Worm (Caenorhabditis elegans) whole organism, young adult: Measurements from ENCODE around the gene del-8.

Experiments used
- B0019.2 ChIP-seq: fragments of 200-800 bp; sonication (Bioruptor generic); conservative IDR thresholded peaks from 2 replicates; pipeline ENCODE4 v1.3.6; 2022; ENCODE audit warnings: missing genetic modification reagents, missing genetic modification characterization, missing compliant biosample characterization
- B0261.1 ChIP-seq: sonication (generic microtip); optimal IDR thresholded peaks from 2 replicates; lab custom pipeline; 2016; ENCODE audit warnings: mild to moderate bottlenecking, missing genetic modification characterization, moderate library complexity, missing compliant biosample characterization
- F37B4.10 ChIP-seq: fragments of 200-800 bp; sonication (Bioruptor generic); IDR thresholded peaks from 2 replicates; pipeline ENCODE4 v1.3.6; 2022; ENCODE audit warnings: missing genetic modification characterization, missing compliant biosample characterization
- K11D2.4 ChIP-seq: fragments of 200-800 bp; sonication (Bioruptor generic); IDR thresholded peaks from 2 replicates; pipeline ENCODE4 v1.3.6; 2022; ENCODE audit warnings: missing genetic modification reagents, missing genetic modification characterization, missing compliant biosample characterization
- K12H6.12 ChIP-seq: fragments of 200-800 bp; sonication (Bioruptor generic); optimal IDR thresholded peaks from 2 replicates; lab custom pipeline; 2018; ENCODE audit warnings: mild to moderate bottlenecking, missing genetic modification characterization, missing compliant biosample characterization
- Y53F4B.3 ChIP-seq: fragments of 200-800 bp; sonication (Bioruptor generic); IDR thresholded peaks from 2 replicates; pipeline ENCODE4 v1.3.6; 2022; ENCODE audit warnings: missing genetic modification reagents, missing genetic modification characterization, missing compliant biosample characterization
- Y79H2A.3 ChIP-seq: fragments of 200-800 bp; sonication (Bioruptor generic); conservative IDR thresholded peaks from 2 replicates; pipeline ENCODE4 v1.3.6; 2022; ENCODE audit warnings: missing genetic modification reagents, missing genetic modification characterization, missing compliant biosample characterization
- Y95B8A.8 ChIP-seq: fragments of 200-800 bp; sonication (Bioruptor generic); IDR thresholded peaks from 2 replicates; pipeline ENCODE4 v1.3.6; 2022; ENCODE audit warnings: missing genetic modification reagents, missing genetic modification characterization, missing compliant biosample characterization
- ZK185.1 ChIP-seq: sonication (generic microtip); optimal IDR thresholded peaks from 2 replicates; lab custom pipeline; 2016; ENCODE audit warnings: mild to moderate bottlenecking, missing genetic modification characterization, missing compliant biosample characterization; ENCODE audit not compliant: poor library complexity, severe bottlenecking
- ama-1 ChIP-seq, 3 experiments: fragments of 150-350 bp in 1 of 3; sonication (generic microtip) in 2 of 3; optimal IDR thresholded peaks; 2 replicates each; lab custom pipeline; 2014 to 2018; ENCODE audit warnings: missing biosample characterization in 2 of 3, missing genetic modification characterization in 2 of 3, missing genetic modification reagents in 2 of 3
- aptf-2 ChIP-seq: fragments of 200-800 bp; sonication (Bioruptor generic); conservative IDR thresholded peaks from 2 replicates; pipeline ENCODE4 v1.3.6; 2022; ENCODE audit warnings: missing genetic modification reagents, missing genetic modification characterization, missing compliant biosample characterization
- aptf-3 ChIP-seq: fragments of 200-800 bp; sonication (Bioruptor generic); IDR thresholded peaks from 2 replicates; pipeline ENCODE4 v1.3.6; 2022; ENCODE audit warnings: missing genetic modification characterization, missing compliant biosample characterization
- athp-1 ChIP-seq: sonication (generic microtip); optimal IDR thresholded peaks from 2 replicates; lab custom pipeline; 2017; ENCODE audit warnings: mild to moderate bottlenecking, missing genetic modification characterization, missing compliant biosample characterization
- cebp-1 ChIP-seq, 2 experiments: fragments of 200-800 bp in 1 of 2; sonication (Bioruptor generic) in 1 of 2; sonication (generic microtip) in 1 of 2; IDR thresholded peaks in 1 of 2; optimal IDR thresholded peaks in 1 of 2; 2 replicates each; pipeline versions ENCODE4 v1.3.6 to Lab custom; 2017 to 2022; ENCODE audit warnings: missing compliant biosample characterization in 2 of 2, missing genetic modification characterization in 2 of 2, mild to moderate bottlenecking in 1 of 2, missing genetic modification reagents in 1 of 2, moderate library complexity in 1 of 2
- ceh-100 ChIP-seq: fragments of 200-800 bp; sonication (Bioruptor generic); IDR thresholded peaks from 2 replicates; pipeline ENCODE4 v1.3.6; 2022; ENCODE audit warnings: missing genetic modification reagents, missing genetic modification characterization, missing compliant biosample characterization
- ceh-40 ChIP-seq: fragments of 200-800 bp; sonication (Bioruptor generic); IDR thresholded peaks from 2 replicates; pipeline ENCODE4 v1.3.6; 2022; ENCODE audit warnings: missing genetic modification characterization, missing compliant biosample characterization
- die-1 ChIP-seq: sonication (generic microtip); optimal IDR thresholded peaks from 2 replicates; lab custom pipeline; 2016; ENCODE audit warnings: missing genotype, mild to moderate bottlenecking, missing genetic modification characterization, missing compliant biosample characterization
- dox-1 ChIP-seq: fragments of 200-800 bp; sonication (Bioruptor generic); IDR thresholded peaks from 2 replicates; pipeline ENCODE4 v1.3.6; 2022; ENCODE audit warnings: missing genetic modification reagents, missing genetic modification characterization, missing compliant biosample characterization
- efl-1 ChIP-seq: fragments of 150-350 bp; optimal IDR thresholded peaks from 2 replicates; lab custom pipeline; 2014; ENCODE audit warnings: missing biosample characterization, missing genetic modification reagents, missing genetic modification characterization
- egl-44 ChIP-seq: fragments of 200-800 bp; sonication (Bioruptor generic); IDR thresholded peaks from 2 replicates; pipeline ENCODE4 v1.3.6; 2022; ENCODE audit warnings: missing genetic modification reagents, missing genetic modification characterization, missing compliant biosample characterization
- fkh-3 ChIP-seq: sonication (generic microtip); optimal IDR thresholded peaks from 2 replicates; lab custom pipeline; 2016; ENCODE audit warnings: mild to moderate bottlenecking, missing genetic modification characterization, missing compliant biosample characterization
- hmg-1.2 ChIP-seq: fragments of 200-800 bp; sonication (Bioruptor generic); IDR thresholded peaks from 2 replicates; pipeline ENCODE4 v1.3.6; 2022; ENCODE audit warnings: missing genetic modification reagents, missing genetic modification characterization, missing compliant biosample characterization
- let-526 ChIP-seq: fragments of 200-800 bp; sonication (Bioruptor generic); IDR thresholded peaks from 2 replicates; pipeline ENCODE4 v1.3.6; 2022; ENCODE audit warnings: missing genetic modification reagents, missing genetic modification characterization, missing compliant biosample characterization
- lin-26 ChIP-seq: fragments of 200-800 bp; sonication (Bioruptor generic); IDR thresholded peaks from 2 replicates; pipeline ENCODE4 v1.3.6; 2022; ENCODE audit warnings: missing genetic modification reagents, missing genetic modification characterization, missing compliant biosample characterization
- lsl-1 ChIP-seq: fragments of 200-800 bp; sonication (Bioruptor generic); optimal IDR thresholded peaks from 2 replicates; lab custom pipeline; 2018; ENCODE audit warnings: mild to moderate bottlenecking, missing genetic modification characterization, moderate library complexity, missing compliant biosample characterization
- lsy-27 ChIP-seq: sonication (generic microtip); optimal IDR thresholded peaks from 2 replicates; lab custom pipeline; 2017; ENCODE audit warnings: missing genetic modification characterization, mild to moderate bottlenecking, missing compliant biosample characterization, antibody characterized with exemption, missing genotype, borderline replicate concordance; ENCODE audit not compliant: insufficient read depth
- mcd-1 ChIP-seq: fragments of 200-800 bp; sonication (Bioruptor generic); IDR thresholded peaks from 2 replicates; pipeline ENCODE4 v1.3.6; 2022; ENCODE audit warnings: missing genetic modification reagents, missing genetic modification characterization, missing compliant biosample characterization
- mel-28 ChIP-seq: sonication (generic microtip); optimal IDR thresholded peaks from 2 replicates; lab custom pipeline; 2016; ENCODE audit warnings: borderline replicate concordance, mild to moderate bottlenecking, missing genetic modification characterization, missing compliant biosample characterization
- nhr-179 ChIP-seq: sonication (generic microtip); optimal IDR thresholded peaks from 2 replicates; lab custom pipeline; 2016; ENCODE audit warnings: mild to moderate bottlenecking, missing genetic modification characterization, missing compliant biosample characterization
- nhr-80 ChIP-seq: sonication (generic microtip); optimal IDR thresholded peaks from 2 replicates; lab custom pipeline; 2016; ENCODE audit warnings: missing genetic modification characterization, missing compliant biosample characterization
- pbrm-1 ChIP-seq: fragments of 200-800 bp; sonication (Bioruptor generic); IDR thresholded peaks from 2 replicates; pipeline ENCODE4 v1.3.6; 2022; ENCODE audit warnings: missing genetic modification reagents, missing genetic modification characterization, missing compliant biosample characterization
- rcor-1 ChIP-seq: fragments of 200-800 bp; sonication (Bioruptor generic); IDR thresholded peaks from 2 replicates; pipeline ENCODE4 v1.3.6; 2022; ENCODE audit warnings: missing genetic modification reagents, missing genetic modification characterization, missing compliant biosample characterization
- repo-1 ChIP-seq: sonication (generic microtip); optimal IDR thresholded peaks from 2 replicates; lab custom pipeline; 2017; ENCODE audit warnings: mild to moderate bottlenecking, missing genetic modification characterization, missing compliant biosample characterization
- sea-2 ChIP-seq: fragments of 200-800 bp; sonication (Bioruptor generic); IDR thresholded peaks from 2 replicates; pipeline ENCODE4 v1.3.6; 2022; ENCODE audit warnings: missing genetic modification characterization, missing compliant biosample characterization
- somi-1 ChIP-seq: fragments of 200-800 bp; sonication (Bioruptor generic); optimal IDR thresholded peaks from 2 replicates; lab custom pipeline; 2018; ENCODE audit warnings: mild to moderate bottlenecking, missing genetic modification characterization, missing compliant biosample characterization
- unc-62 ChIP-seq: fragments of 150-350 bp; optimal IDR thresholded peaks from 2 replicates; lab custom pipeline; 2014; ENCODE audit warnings: missing biosample characterization, missing genetic modification reagents, missing genetic modification characterization
- ztf-18 ChIP-seq: sonication (generic microtip); optimal IDR thresholded peaks from 2 replicates; lab custom pipeline; 2016; ENCODE audit warnings: missing genotype, mild to moderate bottlenecking, missing genetic modification characterization, missing compliant biosample characterization
- ztf-22 ChIP-seq: fragments of 200-800 bp; sonication (Bioruptor generic); optimal IDR thresholded peaks from 2 replicates; lab custom pipeline; 2018; ENCODE audit warnings: mild to moderate bottlenecking, missing genetic modification characterization, moderate library complexity, missing compliant biosample characterization
- ztf-28 ChIP-seq: fragments of 200-800 bp; sonication (Bioruptor generic); IDR thresholded peaks from 2 replicates; pipeline ENCODE4 v1.3.6; 2022; ENCODE audit warnings: missing genetic modification reagents, missing genetic modification characterization, missing compliant biosample characterization
- ztf-3 ChIP-seq: fragments of 200-800 bp; sonication (Bioruptor generic); optimal IDR thresholded peaks from 2 replicates; lab custom pipeline; 2018; ENCODE audit warnings: mild to moderate bottlenecking, missing genetic modification characterization, missing compliant biosample characterization
- ztf-6 ChIP-seq: fragments of 200-800 bp; sonication (Bioruptor generic); IDR thresholded peaks from 2 replicates; pipeline ENCODE4 v1.3.6; 2022; ENCODE audit warnings: missing genetic modification reagents, missing genetic modification characterization, missing compliant biosample characterization

Gene del-8

DNA sequence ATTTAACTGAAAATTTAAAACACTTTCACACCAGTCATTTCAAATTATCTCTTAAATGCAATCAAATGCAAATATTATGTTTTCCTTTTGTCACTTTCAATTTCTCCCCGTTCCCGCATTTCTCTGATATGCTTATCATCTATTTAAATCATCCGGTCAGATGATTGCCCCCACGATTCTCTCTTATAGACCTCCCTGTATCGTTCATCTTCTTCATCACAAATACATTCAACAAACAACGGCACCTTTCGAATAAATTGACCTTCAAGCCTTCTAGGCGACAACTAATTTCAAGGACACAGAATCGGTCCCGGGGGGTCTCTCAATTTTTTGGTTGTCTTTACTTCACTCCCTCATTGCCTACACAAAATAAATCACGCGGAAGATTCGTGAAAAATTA is 40.3 kb upstream of the del-8 start:
- TF ChIP-seq rcor-1 (GFP tag; lab: Robert Waterston, UW) (no peak), efl-1 (no peak), nhr-80 (tag; lab: Kevin White, UChicago) (peak; percentile 19), ztf-6 (GFP tag; lab: Robert Waterston, UW) (no peak), B0019.2 (GFP tag; lab: Robert Waterston, UW) (no peak)

DNA sequence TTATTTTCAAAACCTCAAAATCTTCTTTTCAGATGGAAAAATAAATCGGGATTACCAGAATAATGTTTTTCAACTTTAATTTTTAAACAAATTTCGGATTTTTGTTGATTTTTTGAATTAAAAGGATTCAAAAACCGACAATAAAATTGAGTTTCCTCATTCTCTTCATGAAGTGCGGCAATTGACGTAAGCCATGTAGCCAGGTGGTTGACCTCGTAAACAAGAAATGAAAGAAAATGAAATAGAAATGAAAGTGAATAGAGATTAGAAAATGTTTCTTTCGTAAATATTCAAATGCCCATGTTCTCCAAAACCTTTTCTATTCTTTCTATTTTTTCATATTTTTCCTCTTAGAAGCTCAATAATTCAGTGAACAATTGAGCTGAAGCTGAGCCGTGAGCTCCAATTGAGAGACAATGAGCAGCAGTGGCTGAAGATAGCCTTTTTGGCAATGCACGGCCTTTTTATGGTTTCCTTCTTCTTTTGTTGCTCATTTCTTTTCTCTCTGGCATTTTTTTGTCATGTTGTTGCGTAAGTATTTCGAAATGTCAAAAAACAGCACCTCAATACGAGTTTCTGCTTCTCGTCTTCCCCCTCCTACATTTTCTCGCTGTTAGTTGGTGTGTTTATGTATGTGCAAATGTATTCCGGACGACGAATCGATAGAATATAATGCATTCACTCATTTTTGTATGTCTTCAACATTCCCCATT is 39.4 kb upstream of the del-8 start:
- TF ChIP-seq repo-1 (no peak), ZK185.1 (tag; lab: Kevin White, UChicago) (no peak), dox-1 (GFP tag; lab: Robert Waterston, UW) (peak; percentile 42; the same call in 1 of the 2 replicates), cebp-1 (GFP tag; IDR thresholded peaks at IDR 0.05; lab: Robert Waterston, UW) (0 out of 2 replicates have a peak, but pooled peaks have one; percentile 44), cebp-1 (tag; optimal IDR thresholded peaks at IDR 0.05; lab: Kevin White, UChicago) (peak; percentile 88), pbrm-1 (no peak)

DNA sequence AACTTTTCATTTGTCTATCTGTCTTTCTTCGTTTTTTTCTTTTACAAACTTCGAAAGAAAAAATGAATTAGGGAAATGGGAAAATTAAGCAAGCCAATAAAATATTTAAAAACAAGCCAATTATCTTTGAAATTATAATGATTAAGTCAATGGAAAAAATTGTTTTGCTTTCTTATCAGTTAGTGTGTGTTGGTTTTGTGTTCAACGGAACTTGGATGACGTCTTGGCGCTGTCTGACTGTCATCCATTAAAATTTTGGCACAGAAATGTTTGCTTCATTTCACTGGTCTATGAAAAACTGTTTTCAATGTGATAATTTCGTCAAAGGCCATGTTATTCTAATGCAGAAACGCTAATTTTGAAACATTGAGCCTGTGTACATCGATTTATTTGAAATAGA is 38.7 kb upstream of the del-8 start:
- TF ChIP-seq hmg-1.2 (GFP tag; lab: Robert Waterston, UW) (no peak), lsl-1 (GFP tag; lab: Kevin White, UChicago) (no peak), nhr-80 (tag; lab: Kevin White, UChicago) (peak; percentile 46), Y53F4B.3 (no peak), athp-1 (no peak), Y95B8A.8 (no peak), Y79H2A.3 (GFP tag; lab: Robert Waterston, UW) (no peak), ceh-40 (GFP tag; lab: Robert Waterston, UW) (no peak), unc-62 (GFP tag; lab: Kevin White, UChicago) (peak; percentile 41), ztf-6 (GFP tag; lab: Robert Waterston, UW) (no peak), B0019.2 (GFP tag; lab: Robert Waterston, UW) (no peak)

DNA sequence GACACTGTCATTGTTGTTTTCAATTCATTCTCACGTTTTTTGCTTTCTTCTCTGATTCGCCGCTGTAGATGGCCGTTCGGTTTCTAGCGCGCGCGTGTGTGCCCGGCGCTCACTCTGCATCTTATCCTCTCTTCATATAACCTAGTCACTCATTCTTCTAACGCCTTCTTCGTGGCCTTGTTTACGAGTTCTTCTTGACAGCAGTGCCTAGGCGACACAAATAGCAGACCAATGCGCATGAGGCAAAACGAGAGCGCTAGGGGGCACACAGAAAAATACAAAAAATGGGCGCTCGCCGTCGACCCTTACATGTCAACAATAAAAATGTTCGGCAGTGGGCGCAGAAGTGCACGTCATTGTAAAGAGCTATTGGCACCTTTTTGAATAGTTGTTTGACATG is 38.1 kb upstream of the del-8 start:
- TF ChIP-seq Y53F4B.3 (no peak), let-526 (GFP tag; lab: Robert Waterston, UW) (no peak), ztf-3 (no peak), K12H6.12 (tag; lab: Kevin White, UChicago) (peak; percentile 67), nhr-179 (tag; lab: Kevin White, UChicago) (no peak), ceh-100 (no peak), F37B4.10 (GFP tag; lab: Robert Waterston, UW) (no peak), mel-28 (tag; lab: Kevin White, UChicago) (no peak), lin-26 (GFP tag; lab: Robert Waterston, UW) (0 out of 2 replicates have a peak, but pooled peaks have one; percentile 48), K11D2.4 (GFP tag; lab: Robert Waterston, UW) (peak; percentile 52; the same call in 1 of the 2 replicates), ztf-18 (tag; lab: Kevin White, UChicago) (no peak), sea-2 (GFP tag; lab: Robert Waterston, UW) (no peak), B0261.1 (tag; lab: Kevin White, UChicago) (no peak), pbrm-1 (0 out of 2 replicates have a peak, but pooled peaks have one; percentile 40), hmg-1.2 (GFP tag; lab: Robert Waterston, UW) (peak; percentile 38; the same call in 1 of the 2 replicates), somi-1 (peak; percentile 32), aptf-2 (GFP tag; lab: Robert Waterston, UW) (no peak), egl-44 (no peak), lsy-27 (tag; lab: Kevin White, UChicago) (no peak), ztf-22 (GFP tag; lab: Kevin White, UChicago) (no peak), ztf-28 (GFP tag; lab: Robert Waterston, UW) (no peak), mcd-1 (GFP tag; lab: Robert Waterston, UW) (no peak), ama-1 (optimal IDR thresholded peaks at IDR 0.05; lab: Kevin White, UChicago) (no peak), ama-1 (GFP tag; optimal IDR thresholded peaks at IDR 0.05; lab: Kevin White, UChicago) (no peak), ZK185.1 (tag; lab: Kevin White, UChicago) (no peak), fkh-3 (tag; lab: Kevin White, UChicago) (no peak), die-1 (no peak), efl-1 (no peak), aptf-3 (no peak)
